Fruit fly (Drosophila melanogaster) whole organism, embryonic: Measurements from ENCODE around the gene scu.

Experiments used
- ATbp ChIP-seq: fragments of 200-800 bp; sonication (Bioruptor generic); optimal IDR thresholded peaks from 2 replicates; lab custom pipeline; 2017; ENCODE audit warnings: missing biosample characterization, mild to moderate bottlenecking, missing genetic modification characterization, missing genetic modification reagents
- Antp ChIP-seq: fragments of 200-800 bp; sonication (Bioruptor generic); optimal IDR thresholded peaks from 3 replicates; lab custom pipeline; 2016; ENCODE audit warnings: missing biosample characterization, missing genetic modification characterization
- CG10267 ChIP-seq: fragments of 200-800 bp; sonication (Bioruptor generic); optimal IDR thresholded peaks from 2 replicates; lab custom pipeline; 2018; ENCODE audit warnings: missing biosample characterization, mild to moderate bottlenecking, missing genetic modification characterization, moderate library complexity
- CG10959 ChIP-seq: fragments of 200-800 bp; sonication (Bioruptor generic); IDR thresholded peaks from 2 replicates; pipeline ENCODE4 v1.3.6; 2022; ENCODE audit warnings: missing biosample characterization, missing genetic modification characterization
- CG11696 ChIP-seq: fragments of 200-800 bp; sonication (Bioruptor generic); IDR thresholded peaks from 2 replicates; pipeline ENCODE4 v1.3.6; 2022; ENCODE audit warnings: missing biosample characterization, missing genetic modification characterization
- CG14860 ChIP-seq: fragments of 200-800 bp; sonication (Bioruptor generic); IDR thresholded peaks from 3 replicates; pipeline ENCODE4 v1.3.6; 2022; ENCODE audit warnings: missing biosample characterization, missing genetic modification characterization; ENCODE audit not compliant: partially characterized antibody
- CG16779 ChIP-seq: fragments of 200-800 bp; sonication (Bioruptor generic); IDR thresholded peaks from 2 replicates; pipeline ENCODE4 v1.3.6; 2022; ENCODE audit warnings: missing biosample characterization, missing genetic modification characterization
- CG18619 ChIP-seq: fragments of 200-800 bp; sonication (Bioruptor generic); optimal IDR thresholded peaks from 3 replicates; lab custom pipeline; 2017; ENCODE audit warnings: missing biosample characterization, mild to moderate bottlenecking, missing genetic modification characterization
- CG2129 ChIP-seq: fragments of 200-800 bp; sonication (Bioruptor generic); IDR thresholded peaks from 2 replicates; pipeline ENCODE4 v1.3.6; 2022; ENCODE audit warnings: missing biosample characterization, missing genetic modification characterization; ENCODE audit not compliant: partially characterized antibody
- CG30431 ChIP-seq: fragments of 200-800 bp; sonication (Bioruptor generic); optimal IDR thresholded peaks from 2 replicates; lab custom pipeline; 2017; ENCODE audit warnings: missing biosample characterization, missing genetic modification characterization
- CG31365 ChIP-seq: fragments of 200-800 bp; sonication (Bioruptor generic); optimal IDR thresholded peaks from 2 replicates; lab custom pipeline; 2018; ENCODE audit warnings: missing biosample characterization, mild to moderate bottlenecking, missing genetic modification characterization
- CG3407 ChIP-seq: fragments of 200-800 bp; sonication (Bioruptor generic); optimal IDR thresholded peaks from 2 replicates; lab custom pipeline; 2018; ENCODE audit warnings: missing biosample characterization, mild to moderate bottlenecking, missing genetic modification characterization
- CG42726 ChIP-seq: fragments of 200-800 bp; sonication (Bioruptor generic); IDR thresholded peaks from 2 replicates; pipeline ENCODE4 v1.3.6; 2022; ENCODE audit warnings: missing biosample characterization, missing genetic modification characterization; ENCODE audit not compliant: partially characterized antibody
- CG4820 ChIP-seq: fragments of 200-800 bp; sonication (Bioruptor generic); optimal IDR thresholded peaks from 3 replicates; lab custom pipeline; 2016; ENCODE audit warnings: missing biosample characterization, missing genetic modification characterization
- CG6175 ChIP-seq: fragments of 200-800 bp; sonication (Bioruptor generic); IDR thresholded peaks from 3 replicates; pipeline ENCODE4 v1.3.6; 2022; ENCODE audit warnings: missing biosample characterization, missing genetic modification characterization
- CG6683 ChIP-seq: fragments of 200-800 bp; sonication (Bioruptor generic); optimal IDR thresholded peaks from 2 replicates; lab custom pipeline; 2017; ENCODE audit warnings: missing biosample characterization, mild to moderate bottlenecking, missing genetic modification characterization, missing genetic modification reagents
- CG9727 ChIP-seq: fragments of 200-800 bp; sonication (Bioruptor generic); optimal IDR thresholded peaks from 3 replicates; lab custom pipeline; 2017; ENCODE audit warnings: missing biosample characterization, mild to moderate bottlenecking, missing genetic modification characterization
- D19B ChIP-seq: fragments of 200-800 bp; sonication (Bioruptor generic); optimal IDR thresholded peaks from 2 replicates; lab custom pipeline; 2017; ENCODE audit warnings: missing biosample characterization, mild to moderate bottlenecking, missing genetic modification characterization
- HLH4C ChIP-seq: fragments of 200-800 bp; sonication (Bioruptor generic); IDR thresholded peaks from 3 replicates; pipeline ENCODE4 v1.3.6; 2022; ENCODE audit warnings: missing biosample characterization, missing genetic modification characterization; ENCODE audit not compliant: partially characterized antibody
- Hr78 ChIP-seq, 2 experiments: fragments of 200-800 bp in 1 of 2; fragments of >200 bp in 1 of 2; sonication (Bioruptor generic) in 1 of 2; optimal IDR thresholded peaks; 2 replicates each; lab custom pipeline; 2017 to 2019; ENCODE audit warnings: missing biosample characterization in 2 of 2, missing genetic modification characterization in 2 of 2, mild to moderate bottlenecking in 1 of 2, moderate library complexity in 1 of 2
- Med ChIP-seq: fragments of 200-800 bp; sonication (Bioruptor generic); peaks from one replicate; lab custom pipeline; 2016; ENCODE audit warnings: missing biosample characterization, missing genetic modification characterization, mild to moderate bottlenecking, inconsistent platforms, moderate library complexity
- NC2β ChIP-seq: fragments of 200-800 bp; sonication (Bioruptor generic); optimal IDR thresholded peaks from 2 replicates; lab custom pipeline; 2016; ENCODE audit warnings: missing biosample characterization, missing genetic modification characterization
- Rfx ChIP-seq: fragments of 200-800 bp; sonication (Bioruptor generic); IDR thresholded peaks from 2 replicates; pipeline ENCODE4 v1.3.6; 2022; ENCODE audit warnings: missing biosample characterization, missing genetic modification characterization
- Usf ChIP-seq: fragments of 200-800 bp; sonication (Bioruptor generic); optimal IDR thresholded peaks from 2 replicates; lab custom pipeline; 2017; ENCODE audit warnings: missing genotype, missing biosample characterization, missing genetic modification characterization
- YL-1 ChIP-seq: fragments of 200-800 bp; sonication (Bioruptor generic); optimal IDR thresholded peaks from 3 replicates; lab custom pipeline; 2017; ENCODE audit warnings: missing biosample characterization, mild to moderate bottlenecking, missing genetic modification characterization
- ap ChIP-seq: fragments of 200-800 bp; sonication (Bioruptor generic); IDR thresholded peaks from 2 replicates; pipeline ENCODE4 v1.3.6; 2022; ENCODE audit warnings: missing biosample characterization, missing genetic modification characterization
- cato ChIP-seq: fragments of 200-800 bp; sonication (Bioruptor generic); optimal IDR thresholded peaks from 2 replicates; lab custom pipeline; 2016; ENCODE audit warnings: missing biosample characterization, missing genetic modification characterization, borderline replicate concordance
- cg ChIP-seq: fragments of 200-800 bp; sonication (Bioruptor generic); optimal IDR thresholded peaks from 3 replicates; lab custom pipeline; 2019; ENCODE audit warnings: missing biosample characterization, mild to moderate bottlenecking, missing genetic modification characterization, moderate library complexity
- crol ChIP-seq: fragments of 200-800 bp; sonication (Bioruptor generic); IDR thresholded peaks from 2 replicates; pipeline ENCODE4 v1.3.6; 2022; ENCODE audit warnings: missing biosample characterization, missing genetic modification characterization
- grau ChIP-seq: fragments of 200-800 bp; optimal IDR thresholded peaks from 3 replicates; lab custom pipeline; 2019; ENCODE audit warnings: missing biosample characterization, mild to moderate bottlenecking, missing genetic modification characterization, moderate library complexity
- grn ChIP-seq: fragments of 200-800 bp; sonication (Bioruptor generic); optimal IDR thresholded peaks from 3 replicates; lab custom pipeline; 2017; ENCODE audit warnings: missing biosample characterization, missing genetic modification characterization
- hkb ChIP-seq, 2 experiments: fragments of 200-800 bp in 1 of 2; fragments of >200 bp in 1 of 2; sonication (Bioruptor generic) in 1 of 2; IDR thresholded peaks in 1 of 2; optimal IDR thresholded peaks in 1 of 2; 2 replicates each; pipeline versions ENCODE4 v1.3.6 to Lab custom; 2017 to 2022; ENCODE audit warnings: missing biosample characterization in 1 of 2, missing genetic modification characterization in 1 of 2
- lov ChIP-seq, 2 experiments: fragments of 200-800 bp in 1 of 2; fragments of >200 bp in 1 of 2; sonication (Bioruptor generic) in 1 of 2; IDR thresholded peaks in 1 of 2; optimal IDR thresholded peaks in 1 of 2; 2 replicates in 1 of 2; 3 replicates in 1 of 2; pipeline versions ENCODE4 v1.3.6 to Lab custom; 2017 to 2022; ENCODE audit warnings: missing biosample characterization in 1 of 2, missing genetic modification characterization in 1 of 2
- nom ChIP-seq: fragments of 200-800 bp; sonication (Bioruptor generic); optimal IDR thresholded peaks from 2 replicates; lab custom pipeline; 2017; ENCODE audit warnings: missing biosample characterization, missing genetic modification characterization, mild to moderate bottlenecking, moderate library complexity, missing genetic modification reagents
- odd ChIP-seq: fragments of 200-800 bp; sonication (Bioruptor generic); optimal IDR thresholded peaks from 2 replicates; lab custom pipeline; 2017; ENCODE audit warnings: missing biosample characterization, mild to moderate bottlenecking, missing genetic modification characterization
- phol ChIP-seq: fragments of 200-800 bp; sonication (Bioruptor generic); optimal IDR thresholded peaks from 3 replicates; lab custom pipeline; 2018; ENCODE audit warnings: missing biosample characterization, mild to moderate bottlenecking, missing genetic modification characterization, moderate library complexity
- pzg ChIP-seq: fragments of 200-800 bp; sonication (Bioruptor generic); optimal IDR thresholded peaks from 3 replicates; lab custom pipeline; 2018; ENCODE audit warnings: missing biosample characterization, mild to moderate bottlenecking, missing genetic modification characterization, moderate library complexity
- row ChIP-seq: fragments of 200-800 bp; sonication (Bioruptor generic); IDR thresholded peaks from 3 replicates; pipeline ENCODE4 v1.3.6; 2022; ENCODE audit warnings: missing biosample characterization, missing genetic modification characterization
- sens ChIP-seq: fragments of 200-800 bp; sonication (Bioruptor generic); peaks from one replicate; lab custom pipeline; 2016; ENCODE audit warnings: missing biosample characterization, missing genetic modification characterization
- sqz ChIP-seq: fragments of 200-800 bp; sonication (Bioruptor generic); optimal IDR thresholded peaks from 3 replicates; lab custom pipeline; 2018; ENCODE audit warnings: missing biosample characterization, mild to moderate bottlenecking, missing genetic modification characterization
- tgo ChIP-seq: fragments of 200-800 bp; sonication (Bioruptor generic); IDR thresholded peaks from 3 replicates; pipeline ENCODE4 v1.3.6; 2022; ENCODE audit warnings: missing biosample characterization, missing genetic modification characterization
- toy ChIP-seq: fragments of 200-800 bp; sonication (Bioruptor generic); IDR thresholded peaks from 2 replicates; pipeline ENCODE4 v1.3.6; 2022; ENCODE audit warnings: missing biosample characterization, missing genetic modification characterization
- vnd ChIP-seq: fragments of 200-800 bp; sonication (Bioruptor generic); IDR thresholded peaks from 3 replicates; pipeline ENCODE4 v1.3.6; 2022; ENCODE audit warnings: missing biosample characterization, missing genetic modification characterization; ENCODE audit not compliant: partially characterized antibody
- vvl ChIP-seq: fragments of 200-800 bp; sonication (Bioruptor generic); IDR thresholded peaks from 2 replicates; pipeline ENCODE4 v1.3.6; 2022; ENCODE audit warnings: missing biosample characterization, missing genetic modification characterization
- zfh2 ChIP-seq: fragments of 200-800 bp; sonication (Bioruptor generic); optimal IDR thresholded peaks from 2 replicates; lab custom pipeline; 2016; ENCODE audit warnings: missing biosample characterization, missing genetic modification characterization

The scu gene

dm6 chrX:18138297-18138696 is 47.2 kb downstream of the scu start, which contains the start of gene CG43229 (continued):
- TF ChIP-seq CG10267 (tag; lab: Kevin White, UChicago): no peak

dm6 chrX:18139950-18140349 is 48.9 kb downstream of the scu start:
- TF ChIP-seq ap (no peak), HLH4C (no peak), D19B (GFP tag; lab: Kevin White, UChicago) (peak; percentile 56), tgo (GFP tag; lab: Robert Waterston, UW) (no peak), Med (GFP tag; lab: Kevin White, UChicago) (peak; percentile 20), Hr78 (GFP tag; optimal IDR thresholded peaks at IDR 0.05; lab: Kevin White, UChicago) (no peak), odd (GFP tag; lab: Kevin White, UChicago) (no peak), row (GFP tag; lab: Robert Waterston, UW) (peak; percentile 16; the same call in 1 of the 3 replicates), sens (peak; percentile 2), Rfx (GFP tag; lab: Robert Waterston, UW) (peak; percentile 18; the same call in 1 of the 2 replicates), CG14860 (GFP tag; lab: Robert Waterston, UW) (no peak)
- TF ChIP-seq, all 482 proteins: peak for 5

- TF ChIP-seq CG6175 (GFP tag; lab: Robert Waterston, UW) (no peak), cg (GFP tag; lab: Kevin White, UChicago) (no peak), cato (GFP tag; lab: Kevin White, UChicago) (no peak), lov (optimal IDR thresholded peaks at IDR 0.05; lab: Kevin White, UChicago) (no peak), lov (GFP tag; IDR thresholded peaks at IDR 0.05; lab: Robert Waterston, UW) (no peak), CG16779 (GFP tag; lab: Robert Waterston, UW) (no peak), crol (no peak), CG3407 (no peak), grn (GFP tag; lab: Kevin White, UChicago) (no peak), vnd (GFP tag; lab: Robert Waterston, UW) (no peak), ATbp (GFP tag; lab: Kevin White, UChicago) (peak; percentile 53), CG6683 (GFP tag; lab: Kevin White, UChicago) (no peak), pzg (no peak), CG10959 (no peak), CG4820 (no peak), zfh2 (GFP tag; lab: Kevin White, UChicago) (no peak), hkb (optimal IDR thresholded peaks at IDR 0.05; lab: Kevin White, UChicago) (no peak), hkb (GFP tag; IDR thresholded peaks at IDR 0.05; lab: Robert Waterston, UW) (0 out of 2 replicates have a peak, but pooled peaks have one; percentile 20), Antp (GFP tag; lab: Kevin White, UChicago) (no peak), Med (GFP tag; lab: Kevin White, UChicago) (peak; percentile 81), CG9727 (GFP tag; lab: Kevin White, UChicago) (peak; percentile 29), YL-1 (GFP tag; lab: Kevin White, UChicago) (no peak), CG11696 (GFP tag; lab: Robert Waterston, UW) (no peak), grau (tag; lab: Kevin White, UChicago) (peak; percentile 32), CG2129 (GFP tag; lab: Robert Waterston, UW) (no peak), sqz (GFP tag; lab: Kevin White, UChicago) (no peak), CG42726 (no peak), CG31365 (tag; lab: Kevin White, UChicago) (no peak), phol (tag; lab: Kevin White, UChicago) (peak; percentile 32), Usf (no peak), NC2β (GFP tag; lab: Kevin White, UChicago) (no peak), nom (no peak), CG30431 (no peak), vvl (GFP tag; lab: Robert Waterston, UW) (no peak), CG18619 (GFP tag; lab: Kevin White, UChicago) (peak; percentile 35), toy (no peak)
Measured at dm6 chrX:18140932-18141587, 50.0 kb downstream of the scu start.
